Worm (Caenorhabditis elegans): Measurements from ENCODE around the gene M02D8.6.
"Not testable (repeated sequence)": the region's sequence is repeated elsewhere in the genome, so short reads cannot be mapped to it uniquely, and the experiment has no call there.

M02D8.6 gene

ce11 chrX:8731822-8732221 lies at the start of gene M02D8.6:
M02D8.6 (minus strand) TSS chrX:8731922.
- not testable (repeated sequence) for TF ChIP-seq mdt-29 (GFP tag; IDR thresholded peaks at IDR 0.05); unc-130 (GFP tag; optimal IDR thresholded peaks at IDR 0.05); F37D6.2 (tag; optimal IDR thresholded peaks at IDR 0.05)

ce11 chrX:8778558-8778957 lies 46.8 kb upstream of the M02D8.6 start, which contains the start of gene ZK721.4:
ZK721.4 (plus strand) TSS chrX:8778858.
- no peak for TF ChIP-seq zfp-3 (GFP tag; conservative IDR thresholded peaks at IDR 0.05)
- no peak for TF ChIP-seq vab-7 (GFP tag; IDR thresholded peaks at IDR 0.05)
- no peak for TF ChIP-seq aha-1 (tag)
- TF ChIP-seq snpc-4 (tag; optimal IDR thresholded peaks at IDR 0.05): no peak
- no peak for TF ChIP-seq tag-97 (GFP tag; IDR thresholded peaks at IDR 0.05)
- no peak for TF ChIP-seq zip-2 (tag; optimal IDR thresholded peaks at IDR 0.05)
- no peak for TF ChIP-seq F49E8.2 (tag; optimal IDR thresholded peaks at IDR 0.05; ENCODE audit: borderline replicate concordance)

DNA sequence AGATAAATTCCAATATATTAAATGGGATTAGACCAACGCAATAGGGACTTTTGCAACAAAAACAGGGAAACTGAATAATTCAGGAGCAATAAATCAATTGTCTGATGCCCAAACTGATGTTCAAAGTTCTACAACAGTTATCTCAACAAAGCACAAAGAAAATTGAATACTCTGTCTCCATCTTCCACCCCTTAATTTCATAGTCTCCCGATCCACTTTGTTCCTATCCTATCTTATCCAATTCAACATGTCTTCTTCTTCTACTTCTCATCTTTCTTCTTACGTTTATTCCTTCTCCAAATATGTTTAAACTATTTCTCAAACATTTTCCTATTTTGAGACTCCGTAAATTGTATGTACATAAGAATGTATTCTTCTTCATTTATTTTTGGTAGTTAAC lies 38.6 kb upstream of the M02D8.6 start:
- peak; percentile 11 for TF ChIP-seq ces-1 (GFP tag; optimal IDR thresholded peaks at IDR 0.05)
- no peak for TF ChIP-seq ceh-82 (tag; optimal IDR thresholded peaks at IDR 0.05)
- TF ChIP-seq nhr-77 (tag; optimal IDR thresholded peaks at IDR 0.05): no peak
- TF ChIP-seq dmd-8 (GFP tag; IDR thresholded peaks at IDR 0.05): no peak

- no peak for TF ChIP-seq ceh-62 (tag; optimal IDR thresholded peaks at IDR 0.05)
- no peak for TF ChIP-seq T26A8.4 (GFP tag; IDR thresholded peaks at IDR 0.05)
- 0 out of 2 replicates have a peak, but pooled peaks have one; percentile 25 for TF ChIP-seq php-3 (GFP tag; IDR thresholded peaks at IDR 0.05)
- TF ChIP-seq pqm-1 (tag; optimal IDR thresholded peaks at IDR 0.05): no peak
- no peak for TF ChIP-seq lin-15B (tag; optimal IDR thresholded peaks at IDR 0.05)
- no peak for TF ChIP-seq dve-1 (tag; optimal IDR thresholded peaks at IDR 0.05; ENCODE audit: insufficient read depth)
- TF ChIP-seq hif-1 (tag; optimal IDR thresholded peaks at IDR 0.05): no peak
- TF ChIP-seq daf-19 (GFP tag; conservative IDR thresholded peaks at IDR 0.05): no peak
- TF ChIP-seq T20F7.1 (GFP tag; optimal IDR thresholded peaks at IDR 0.05): no peak
- no peak for TF ChIP-seq F10B5.3 (tag; optimal IDR thresholded peaks at IDR 0.05)
- peak; percentile 11 for TF ChIP-seq hlh-11 (tag; optimal IDR thresholded peaks at IDR 0.05)
- TF ChIP-seq fkh-10 (GFP tag; optimal IDR thresholded peaks at IDR 0.05): no peak
- no peak for TF ChIP-seq attf-4 (tag; optimal IDR thresholded peaks at IDR 0.05)
- no peak for TF ChIP-seq ztf-7 (tag; optimal IDR thresholded peaks at IDR 0.05)
- TF ChIP-seq daf-16 (GFP tag; optimal IDR thresholded peaks at IDR 0.05): peak in 1 of 2 experiments; percentile 34
- TF ChIP-seq daf-16 (tag; optimal IDR thresholded peaks at IDR 0.05): no peak
Observed at ce11 chrX:8764044-8764443, 32.3 kb upstream of the M02D8.6 start.

- TF ChIP-seq gei-8 (GFP tag; optimal IDR thresholded peaks at IDR 0.05) (no peak), aha-1 (tag) (no peak), zag-1 (tag; optimal IDR thresholded peaks at IDR 0.05) (no peak), lim-7 (GFP tag; IDR thresholded peaks at IDR 0.05) (no peak), daf-12 (tag; optimal IDR thresholded peaks at IDR 0.05) (no peak), daf-19 (GFP tag; conservative IDR thresholded peaks at IDR 0.05) (no peak), zfp-3 (GFP tag; conservative IDR thresholded peaks at IDR 0.05) (no peak), madf-9 (GFP tag; conservative IDR thresholded peaks at IDR 0.05) (no peak), nhr-102 (tag; optimal IDR thresholded peaks at IDR 0.05) (no peak), dmd-6 (GFP tag; IDR thresholded peaks at IDR 0.05) (no peak), hlh-30 (tag; optimal IDR thresholded peaks at IDR 0.05; ENCODE audit: insufficient read depth) (no peak), R02D3.7 (tag; optimal IDR thresholded peaks at IDR 0.05) (no peak), daf-16 (GFP tag; optimal IDR thresholded peaks at IDR 0.05) (no peak), daf-16 (tag; optimal IDR thresholded peaks at IDR 0.05) (no peak), daf-8 (GFP tag; IDR thresholded peaks at IDR 0.05) (no peak), mes-2 (tag; optimal IDR thresholded peaks at IDR 0.05; ENCODE audit: poor library complexity, severe bottlenecking) (no peak), vab-7 (GFP tag; IDR thresholded peaks at IDR 0.05) (no peak), ama-1 (optimal IDR thresholded peaks at IDR 0.05) (no peak), jun-1 (tag; optimal IDR thresholded peaks at IDR 0.05) (no peak), dmd-9 (GFP tag; IDR thresholded peaks at IDR 0.05) (no peak)
Observed at ce11 chrX:8763607-8764006, 31.9 kb upstream of the M02D8.6 start, which contains the start of gene zig-12. zig-12 (plus strand) TSS chrX:8763907.

Measured in whole organism, L4 larva.